Fruit fly (Drosophila melanogaster): ENCODE data around the gene mamo.
A peak's percentile ranks its signal among the peaks of the same experiment; 100 is the strongest.

The mamo gene

dm6 chrX:13819682-13820081 is 170.6 kb downstream of the mamo start:
- no peak for TF ChIP-seq CG13624 (GFP tag; optimal IDR thresholded peaks at IDR 0.05)
- no peak for TF ChIP-seq CG11560 (tag; IDR thresholded peaks at IDR 0.05)
- no peak for TF ChIP-seq E2f2 (GFP tag; IDR thresholded peaks at IDR 0.05)
- TF ChIP-seq B-H2 (GFP tag; optimal IDR thresholded peaks at IDR 0.05) = no peak
- no peak for TF ChIP-seq Max (GFP tag; optimal IDR thresholded peaks at IDR 0.05)
- TF ChIP-seq hb (GFP tag; IDR thresholded peaks at IDR 0.05; ENCODE audit: partially characterized antibody) = no peak
- TF ChIP-seq Sry-β (GFP tag; optimal IDR thresholded peaks at IDR 0.05) = no peak
- TF ChIP-seq sens (GFP tag) = peak; percentile 9
- peak; percentile 47 for TF ChIP-seq CG10431 (GFP tag; optimal IDR thresholded peaks at IDR 0.05)
- no peak for TF ChIP-seq abd-A (tag; optimal IDR thresholded peaks at IDR 0.05)
- TF ChIP-seq CG1602 (GFP tag; optimal IDR thresholded peaks at IDR 0.05) = no peak
- TF ChIP-seq Dp (GFP tag; optimal IDR thresholded peaks at IDR 0.05) = no peak
- TF ChIP-seq dimm (GFP tag; IDR thresholded peaks at IDR 0.05) = no peak
- TF ChIP-seq ara (GFP tag; IDR thresholded peaks at IDR 0.05) = no peak
- no peak for TF ChIP-seq CG17359 (tag; optimal IDR thresholded peaks at IDR 0.05)
- no peak for TF ChIP-seq CG3407 (GFP tag; optimal IDR thresholded peaks at IDR 0.05)
- no peak for TF ChIP-seq Rfx (GFP tag; IDR thresholded peaks at IDR 0.05)
- TF ChIP-seq Stat92E (GFP tag; optimal IDR thresholded peaks at IDR 0.05) = no peak
- TF ChIP-seq CG14667 (GFP tag; IDR thresholded peaks at IDR 0.05) = no peak
- TF ChIP-seq Mad (GFP tag; optimal IDR thresholded peaks at IDR 0.05) = no peak
- no peak for TF ChIP-seq CG10147 (GFP tag; optimal IDR thresholded peaks at IDR 0.05)
- TF ChIP-seq cg (GFP tag; optimal IDR thresholded peaks at IDR 0.05) = peak; percentile 12
- no peak for TF ChIP-seq lola (GFP tag; optimal IDR thresholded peaks at IDR 0.05)
- TF ChIP-seq CG9437 (GFP tag; optimal IDR thresholded peaks at IDR 0.05) = no peak
- no peak for TF ChIP-seq CG1647 (GFP tag; optimal IDR thresholded peaks at IDR 0.05)
- TF ChIP-seq CG17361 (GFP tag; IDR thresholded peaks at IDR 0.05) = no peak
- no peak for TF ChIP-seq pho (GFP tag; optimal IDR thresholded peaks at IDR 0.05)
- no peak for TF ChIP-seq nom (GFP tag; optimal IDR thresholded peaks at IDR 0.05)
- TF ChIP-seq Ptx1 (GFP tag; IDR thresholded peaks at IDR 0.05) = no peak
- TF ChIP-seq CG8478 (optimal IDR thresholded peaks at IDR 0.05) = no peak
- no peak for TF ChIP-seq CG12155 (GFP tag; optimal IDR thresholded peaks at IDR 0.05)
- no peak for TF ChIP-seq chn (GFP tag; optimal IDR thresholded peaks at IDR 0.05)
- TF ChIP-seq gcm2 (GFP tag; optimal IDR thresholded peaks at IDR 0.05) = no peak
- TF ChIP-seq CG4854 (GFP tag; optimal IDR thresholded peaks at IDR 0.05) = no peak
- TF ChIP-seq tin (GFP tag; optimal IDR thresholded peaks at IDR 0.05) = no peak
- TF ChIP-seq CG13894 (tag; optimal IDR thresholded peaks at IDR 0.05) = no peak
- TF ChIP-seq caup (GFP tag; optimal IDR thresholded peaks at IDR 0.05; ENCODE audit: severe bottlenecking) = no peak
- no peak for TF ChIP-seq Ravus (GFP tag; IDR thresholded peaks at IDR 0.05)
- TF ChIP-seq Blimp-1 (GFP tag; optimal IDR thresholded peaks at IDR 0.05) = peak; percentile 97
- no peak for TF ChIP-seq ssp (GFP tag; IDR thresholded peaks at IDR 0.05)
- no peak for TF ChIP-seq TFAM (GFP tag; optimal IDR thresholded peaks at IDR 0.05)
- TF ChIP-seq kni (GFP tag; optimal IDR thresholded peaks at IDR 0.05) = peak; percentile 5
- no peak for TF ChIP-seq Jarid2 (GFP tag; optimal IDR thresholded peaks at IDR 0.05)
- no peak for TF ChIP-seq tup (GFP tag; optimal IDR thresholded peaks at IDR 0.05)
- no peak for TF ChIP-seq Hmr (GFP tag; optimal IDR thresholded peaks at IDR 0.05)
- no peak for TF ChIP-seq CG6765 (GFP tag; optimal IDR thresholded peaks at IDR 0.05)
- no peak for TF ChIP-seq CG2712 (tag; optimal IDR thresholded peaks at IDR 0.05)
- no peak for TF ChIP-seq Awh (GFP tag; IDR thresholded peaks at IDR 0.05)
- no peak for TF ChIP-seq nerfin-1 (tag; optimal IDR thresholded peaks at IDR 0.05)
- no peak for TF ChIP-seq HHEX (GFP tag; optimal IDR thresholded peaks at IDR 0.05)
- no peak for TF ChIP-seq bsh (GFP tag; optimal IDR thresholded peaks at IDR 0.05)

Data from whole organism, embryonic.